Worm (Caenorhabditis elegans): ENCODE results near the gene lon-2.

The lon-2 gene

ce11 chrX:4706755-4707226, 42.1 kb downstream of the lon-2 start, which contains the start of gene dhhc-10 (continued):
- TF ChIP-seq ZK185.1 (tag; optimal IDR thresholded peaks at IDR 0.05; ENCODE audit: poor library complexity, severe bottlenecking) (peak; percentile 45), tbp1 (GFP tag; optimal IDR thresholded peaks at IDR 0.05) (peak; percentile 7), lin-35 (GFP tag; optimal IDR thresholded peaks at IDR 0.05) (peak in 1 of 3 experiments; percentile 21)

DNA sequence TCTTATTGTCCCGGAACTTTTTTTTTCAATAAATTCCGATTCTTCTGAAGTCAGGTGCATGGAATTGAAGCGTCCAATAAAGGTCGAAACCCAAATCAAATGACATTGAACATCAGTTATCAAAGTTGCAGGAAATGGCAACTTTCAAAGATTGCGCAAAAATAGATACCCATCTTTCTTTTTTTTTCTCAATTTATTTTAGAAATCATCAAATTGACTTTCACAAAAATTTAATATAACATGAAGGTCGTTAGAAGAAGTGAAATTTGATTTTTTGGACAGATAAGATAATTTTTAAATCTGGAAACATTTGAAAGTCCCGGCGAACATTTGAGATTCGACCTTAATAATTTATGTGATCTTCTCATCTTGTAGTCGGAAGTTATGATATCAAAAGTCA, 43.2 kb downstream of the lon-2 start:
- TF ChIP-seq ceh-91 (GFP tag; IDR thresholded peaks at IDR 0.05): no peak
- TF ChIP-seq rec-8 (tag; optimal IDR thresholded peaks at IDR 0.05): no peak

ce11 chrX:4704877-4705276, 44.0 kb downstream of the lon-2 start, which contains the start of gene aqp-8:
Gene aqp-8 (minus strand): TSS chrX:4704977.
- TF ChIP-seq ztf-28 (GFP tag; IDR thresholded peaks at IDR 0.05) (no peak), zfh-2 (GFP tag; conservative IDR thresholded peaks at IDR 0.05) (no peak), B0019.2 (GFP tag; conservative IDR thresholded peaks at IDR 0.05) (no peak), rec-8 (tag; optimal IDR thresholded peaks at IDR 0.05) (no peak), F22D6.2 (tag; optimal IDR thresholded peaks at IDR 0.05) (no peak), ekl-4 (GFP tag; IDR thresholded peaks at IDR 0.05) (no peak), nhr-80 (tag; optimal IDR thresholded peaks at IDR 0.05) (no peak), nhr-179 (tag; optimal IDR thresholded peaks at IDR 0.05) (no peak), ets-4 (GFP tag; optimal IDR thresholded peaks at IDR 0.05) (no peak), rcor-1 (GFP tag; IDR thresholded peaks at IDR 0.05) (no peak), him-1 (tag; optimal IDR thresholded peaks at IDR 0.05) (no peak), attf-3 (GFP tag; conservative IDR thresholded peaks at IDR 0.05) (no peak), sptf-2 (GFP tag; optimal IDR thresholded peaks at IDR 0.05) (no peak), dpff-1 (tag; optimal IDR thresholded peaks at IDR 0.05) (no peak), let-607 (tag; optimal IDR thresholded peaks at IDR 0.05) (no peak), nfya-2 (GFP tag; IDR thresholded peaks at IDR 0.05) (no peak), F37B4.10 (GFP tag; IDR thresholded peaks at IDR 0.05) (no peak)

DNA sequence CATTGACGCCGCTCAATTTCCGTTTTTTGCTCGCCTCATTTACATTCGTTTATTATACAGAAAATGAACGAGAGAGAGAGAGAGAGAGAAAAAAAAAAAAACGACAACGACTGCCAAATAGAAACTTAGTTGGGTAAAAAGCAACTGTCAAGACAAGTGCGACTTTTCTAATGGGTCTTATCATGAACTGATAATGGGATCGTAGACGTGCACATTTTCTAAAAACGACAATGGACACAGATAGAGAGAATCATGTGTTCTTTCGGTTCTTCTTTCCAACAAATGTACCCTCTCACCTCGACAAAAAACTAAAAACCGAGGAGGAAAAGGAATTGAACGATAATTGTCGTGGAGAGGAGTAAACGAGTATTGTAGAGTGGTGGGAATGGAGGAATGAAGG, 48.8 kb downstream of the lon-2 start:
- peak; percentile 4 for TF ChIP-seq ztf-22 (GFP tag; optimal IDR thresholded peaks at IDR 0.05)
- peak; percentile 14; the same call in 1 of the 2 replicates for TF ChIP-seq B0336.3 (GFP tag; IDR thresholded peaks at IDR 0.05)
- TF ChIP-seq nhr-80 (tag; optimal IDR thresholded peaks at IDR 0.05): peak; percentile 98
- TF ChIP-seq pha-4 (tag; optimal IDR thresholded peaks at IDR 0.05): no peak
- no peak for TF ChIP-seq F57A8.1 (GFP tag; optimal IDR thresholded peaks at IDR 0.05)
- no peak for TF ChIP-seq cebp-1 (GFP tag; IDR thresholded peaks at IDR 0.05)
- TF ChIP-seq cebp-1 (tag; optimal IDR thresholded peaks at IDR 0.05): peak; percentile 37
- no peak for TF ChIP-seq madf-8 (GFP tag; conservative IDR thresholded peaks at IDR 0.05)
- TF ChIP-seq F23B12.7 (tag; optimal IDR thresholded peaks at IDR 0.05; ENCODE audit: insufficient read depth): no peak
- no peak for TF ChIP-seq Y53G8AR.9 (GFP tag; conservative IDR thresholded peaks at IDR 0.05)
- TF ChIP-seq unc-62 (GFP tag; optimal IDR thresholded peaks at IDR 0.05): peak; percentile 75
- peak; percentile 31 for TF ChIP-seq atf-7 (tag; optimal IDR thresholded peaks at IDR 0.05)

All from whole organism, young adult.